Fruit fly (Drosophila melanogaster): ENCODE data around the gene CG3407.

The CG3407 gene

DNA sequence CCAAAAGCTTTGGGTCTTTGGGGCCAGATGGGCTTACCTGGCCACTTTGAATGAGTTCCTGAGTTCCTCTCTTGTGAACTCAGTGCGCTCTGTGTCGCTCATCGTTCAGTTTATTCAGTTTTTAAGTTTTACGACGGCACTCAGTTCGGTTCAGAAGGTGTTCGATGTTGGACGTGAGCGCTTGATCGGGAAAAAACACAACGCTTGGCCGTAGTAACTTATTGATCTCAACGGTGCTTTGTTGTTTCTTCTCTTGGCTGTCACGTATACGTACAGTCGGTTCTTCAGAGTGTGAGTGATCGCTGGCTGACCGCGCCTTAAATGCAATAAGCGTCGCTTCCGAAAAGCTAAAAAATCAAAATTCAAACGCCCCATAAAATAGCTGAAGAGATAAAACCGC lies 26.2 kb downstream of the CG3407 start, which contains the start of gene bark (continued):
- TF ChIP-seq pzg (GFP tag; optimal IDR thresholded peaks at IDR 0.05), result no peak
- TF ChIP-seq chinmo (GFP tag; IDR thresholded peaks at IDR 0.05; ENCODE audit: partially characterized antibody), result peak; percentile 93; the same call in 3 of the 4 replicates
- no peak; the same call in 1 of the 2 replicates for TF ChIP-seq HLH3B (GFP tag; IDR thresholded peaks at IDR 0.05)
- no peak for TF ChIP-seq dmrt99B (tag; optimal IDR thresholded peaks at IDR 0.05)
- TF ChIP-seq gro (GFP tag; optimal IDR thresholded peaks at IDR 0.05), result peak; percentile 18
- peak; percentile 32 for TF ChIP-seq sens (GFP tag)
- peak; percentile 20; the same call in 1 of the 3 replicates for TF ChIP-seq so (GFP tag; IDR thresholded peaks at IDR 0.05)
- peak; percentile 46 for TF ChIP-seq unc-4 (GFP tag; IDR thresholded peaks at IDR 0.05; ENCODE audit: partially characterized antibody)
- TF ChIP-seq vvl (GFP tag; IDR thresholded peaks at IDR 0.05), result peak; percentile 48
- no peak for TF ChIP-seq CG13775 (GFP tag; optimal IDR thresholded peaks at IDR 0.05)
- TF ChIP-seq cwo (GFP tag; optimal IDR thresholded peaks at IDR 0.05), result no peak
- TF ChIP-seq CG6813 (GFP tag; optimal IDR thresholded peaks at IDR 0.05), result peak; percentile 26
- peak; percentile 49 for TF ChIP-seq sob (GFP tag; IDR thresholded peaks at IDR 0.05)
- TF ChIP-seq oc (tag; optimal IDR thresholded peaks at IDR 0.05), result peak; percentile 9
- TF ChIP-seq CG17385 (GFP tag; optimal IDR thresholded peaks at IDR 0.05), result peak; percentile 27
- TF ChIP-seq dm (GFP tag; optimal IDR thresholded peaks at IDR 0.05), result no peak
- TF ChIP-seq Antp (GFP tag; optimal IDR thresholded peaks at IDR 0.05), result no peak
- TF ChIP-seq sqz (GFP tag; optimal IDR thresholded peaks at IDR 0.05), result peak; percentile 64
- peak; percentile 32 for TF ChIP-seq salm (tag; optimal IDR thresholded peaks at IDR 0.05)
- peak; percentile 61 for TF ChIP-seq pros (GFP tag; optimal IDR thresholded peaks at IDR 0.05)
- no peak for TF ChIP-seq CG17802 (tag; optimal IDR thresholded peaks at IDR 0.05)
- TF ChIP-seq caup (GFP tag; optimal IDR thresholded peaks at IDR 0.05; ENCODE audit: severe bottlenecking), result peak; percentile 25
- TF ChIP-seq CG31441 (GFP tag; IDR thresholded peaks at IDR 0.05), result no peak
- TF ChIP-seq ci (GFP tag; IDR thresholded peaks at IDR 0.05), result peak; percentile 56; the same call in 2 of the 3 replicates
- no peak for TF ChIP-seq CG10959 (GFP tag; IDR thresholded peaks at IDR 0.05)
- TF ChIP-seq Meics (GFP tag; optimal IDR thresholded peaks at IDR 0.05), result no peak
- TF ChIP-seq Mad (GFP tag; optimal IDR thresholded peaks at IDR 0.05), result no peak
- TF ChIP-seq CG2120 (GFP tag; optimal IDR thresholded peaks at IDR 0.05), result peak; percentile 13
- no peak for TF ChIP-seq CG2199 (GFP tag; IDR thresholded peaks at IDR 0.05)
- no peak for TF ChIP-seq hkb (optimal IDR thresholded peaks at IDR 0.05)
- peak; percentile 42; the same call in 1 of the 2 replicates for TF ChIP-seq hkb (GFP tag; IDR thresholded peaks at IDR 0.05)
- TF ChIP-seq CrebB (tag; optimal IDR thresholded peaks at IDR 0.05), result peak; percentile 19
- TF ChIP-seq yki (optimal IDR thresholded peaks at IDR 0.05), result peak; percentile 45
- TF ChIP-seq grn (GFP tag; optimal IDR thresholded peaks at IDR 0.05), result peak; percentile 39
- peak; percentile 2 for TF ChIP-seq abd-A (tag; optimal IDR thresholded peaks at IDR 0.05)
- peak; percentile 27 for TF ChIP-seq CG13624 (GFP tag; optimal IDR thresholded peaks at IDR 0.05)
- TF ChIP-seq sd (tag; optimal IDR thresholded peaks at IDR 0.05), result peak; percentile 14
- TF ChIP-seq CG11247 (GFP tag; IDR thresholded peaks at IDR 0.05), result no peak
- peak; percentile 80 to 91 for TF ChIP-seq Trl (optimal IDR thresholded peaks at IDR 0.05)
- peak; percentile 67 for TF ChIP-seq Trl (GFP tag; optimal IDR thresholded peaks at IDR 0.05)
- peak; percentile 55 for TF ChIP-seq onecut (GFP tag; IDR thresholded peaks at IDR 0.05)
- peak; percentile 25 for TF ChIP-seq CG7987 (GFP tag; optimal IDR thresholded peaks at IDR 0.05)
- peak; percentile 1 for TF ChIP-seq CG1233 (GFP tag; optimal IDR thresholded peaks at IDR 0.05)
- peak; percentile 20; the same call in 1 of the 3 replicates for TF ChIP-seq otp (GFP tag; IDR thresholded peaks at IDR 0.05)
- TF ChIP-seq Eip74EF (GFP tag; optimal IDR thresholded peaks at IDR 0.05), result peak in 1 of 2 experiments; percentile 0
- TF ChIP-seq z (GFP tag; IDR thresholded peaks at IDR 0.05), result peak; percentile 60; the same call in 1 of the 3 replicates
- peak; percentile 72 for TF ChIP-seq cg (GFP tag; optimal IDR thresholded peaks at IDR 0.05)
- TF ChIP-seq CG14014 (GFP tag; IDR thresholded peaks at IDR 0.05), result peak; percentile 9; the same call in 1 of the 2 replicates
- no peak for TF ChIP-seq CG6689 (GFP tag; IDR thresholded peaks at IDR 0.05)
- TF ChIP-seq CG10543 (GFP tag; optimal IDR thresholded peaks at IDR 0.05), result peak; percentile 43
- TF ChIP-seq HmgZ (tag; optimal IDR thresholded peaks at IDR 0.05), result peak; percentile 6

All from whole organism, embryonic.